Worm (Caenorhabditis elegans): ENCODE measurements around the gene oac-55.

oac-55 gene

ce11 chrV:3814938-3815337 is 54.0 kb downstream of the oac-55 start, which contains the start of gene H10D18.1 (continued):
- TF ChIP-seq ztf-11 (tag; optimal IDR thresholded peaks at IDR 0.05) (no peak), ceh-90 (tag; optimal IDR thresholded peaks at IDR 0.05) (no peak), sox-4 (tag; optimal IDR thresholded peaks at IDR 0.05) (no peak), egl-27 (tag; optimal IDR thresholded peaks at IDR 0.05) (no peak), elt-2 (tag; optimal IDR thresholded peaks at IDR 0.05) (no peak), pqm-1 (tag; optimal IDR thresholded peaks at IDR 0.05) (no peak), swsn-7 (tag; optimal IDR thresholded peaks at IDR 0.05) (peak; percentile 7), sptf-1 (tag; optimal IDR thresholded peaks at IDR 0.05) (no peak), snu-23 (GFP tag; optimal IDR thresholded peaks at IDR 0.05) (peak; percentile 7), unc-86 (tag; optimal IDR thresholded peaks at IDR 0.05) (peak; percentile 20), hlh-4 (tag; optimal IDR thresholded peaks at IDR 0.05) (no peak), dsc-1 (tag; optimal IDR thresholded peaks at IDR 0.05) (peak; percentile 77), ets-5 (GFP tag; IDR thresholded peaks at IDR 0.05) (no peak), nhr-90 (tag; optimal IDR thresholded peaks at IDR 0.05; ENCODE audit: poor library complexity) (no peak), skn-1 (tag; optimal IDR thresholded peaks at IDR 0.05) (no peak), tbx-2 (tag; optimal IDR thresholded peaks at IDR 0.05) (no peak), nhr-84 (tag; optimal IDR thresholded peaks at IDR 0.05) (no peak), lir-3 (tag; optimal IDR thresholded peaks at IDR 0.05; ENCODE audit: poor library complexity) (no peak), lin-13 (GFP tag; optimal IDR thresholded peaks at IDR 0.05) (no peak), tlp-1 (tag; optimal IDR thresholded peaks at IDR 0.05) (no peak), lin-35 (GFP tag; optimal IDR thresholded peaks at IDR 0.05) (no peak), vab-15 (tag; optimal IDR thresholded peaks at IDR 0.05) (no peak), nhr-77 (tag; optimal IDR thresholded peaks at IDR 0.05) (no peak), unc-30 (tag; optimal IDR thresholded peaks at IDR 0.05) (no peak), pax-3 (tag; optimal IDR thresholded peaks at IDR 0.05) (peak; percentile 43), hpl-2 (GFP tag; optimal IDR thresholded peaks at IDR 0.05) (no peak), xbp-1 (tag; optimal IDR thresholded peaks at IDR 0.05) (no peak), fkh-4 (tag; optimal IDR thresholded peaks at IDR 0.05; ENCODE audit: borderline replicate concordance) (no peak), blmp-1 (tag; optimal IDR thresholded peaks at IDR 0.05) (no peak), efl-3 (GFP tag; optimal IDR thresholded peaks at IDR 0.05) (no peak), ceh-82 (tag; optimal IDR thresholded peaks at IDR 0.05) (no peak), efl-1 (optimal IDR thresholded peaks at IDR 0.05) (no peak), efl-1 (GFP tag; optimal IDR thresholded peaks at IDR 0.05 in 1 of 2) (no peak), egl-13 (tag; optimal IDR thresholded peaks at IDR 0.05) (peak; percentile 43), mab-9 (GFP tag; IDR thresholded peaks at IDR 0.05) (no peak), fkh-10 (GFP tag; optimal IDR thresholded peaks at IDR 0.05) (no peak), mep-1 (tag; optimal IDR thresholded peaks at IDR 0.05) (peak; percentile 6), C04F5.9 (tag; optimal IDR thresholded peaks at IDR 0.05) (no peak), elt-3 (tag; optimal IDR thresholded peaks at IDR 0.05) (no peak), nhr-47 (tag; optimal IDR thresholded peaks at IDR 0.05) (peak; percentile 48), unc-130 (tag; optimal IDR thresholded peaks at IDR 0.05) (no peak), fos-1 (tag; optimal IDR thresholded peaks at IDR 0.05) (peak; percentile 5), ces-1 (GFP tag; optimal IDR thresholded peaks at IDR 0.05) (no peak), irx-1 (tag; optimal IDR thresholded peaks at IDR 0.05) (no peak), grh-1 (GFP tag; IDR thresholded peaks at IDR 0.05) (no peak)
